Fruit fly (Drosophila melanogaster): ENCODE measurements around the gene CG13733.

CG13733 gene

dm6 chr3L:17458856-17459518, 19.7 kb downstream of the CG13733 start (continued):
- TF ChIP-seq trh (GFP tag; optimal IDR thresholded peaks at IDR 0.05) (no peak), CG17829 (tag; optimal IDR thresholded peaks at IDR 0.05) (peak; percentile 38), CG30403 (GFP tag; optimal IDR thresholded peaks at IDR 0.05) (peak; percentile 32), CG9727 (GFP tag; optimal IDR thresholded peaks at IDR 0.05) (peak; percentile 26), stwl (tag; optimal IDR thresholded peaks at IDR 0.05) (no peak), Sox102F (GFP tag; optimal IDR thresholded peaks at IDR 0.05) (peak; percentile 50), ac (GFP tag; optimal IDR thresholded peaks at IDR 0.05) (no peak), Dbx (GFP tag; IDR thresholded peaks at IDR 0.05) (peak; percentile 48; the same call in 1 of the 3 replicates), dimm (GFP tag; IDR thresholded peaks at IDR 0.05) (no peak), CG1024 (GFP tag; IDR thresholded peaks at IDR 0.05) (no peak), CG7963 (GFP tag; IDR thresholded peaks at IDR 0.05; ENCODE audit: partially characterized antibody) (no peak), Xbp1 (GFP tag; optimal IDR thresholded peaks at IDR 0.05) (peak; percentile 46), tgo (GFP tag; IDR thresholded peaks at IDR 0.05) (peak; percentile 19; the same call in 1 of the 3 replicates), Doc3 (GFP tag; IDR thresholded peaks at IDR 0.05; ENCODE audit: partially characterized antibody) (no peak), caup (GFP tag; optimal IDR thresholded peaks at IDR 0.05; ENCODE audit: severe bottlenecking) (peak; percentile 0), ken (GFP tag; IDR thresholded peaks at IDR 0.05) (no peak), Dek (tag; optimal IDR thresholded peaks at IDR 0.05) (no peak), sna (GFP tag; IDR thresholded peaks at IDR 0.05; ENCODE audit: partially characterized antibody) (no peak), lilli (GFP tag; optimal IDR thresholded peaks at IDR 0.05) (peak; percentile 28), CG15269 (tag; optimal IDR thresholded peaks at IDR 0.05) (peak; percentile 33), CoRest (tag; optimal IDR thresholded peaks at IDR 0.05) (peak; percentile 13), CG6765 (GFP tag; optimal IDR thresholded peaks at IDR 0.05) (no peak), lola (GFP tag; optimal IDR thresholded peaks at IDR 0.05) (peak in 1 of 3 experiments; percentile 40), sug (tag; optimal IDR thresholded peaks at IDR 0.05) (no peak), CG7556 (GFP tag; optimal IDR thresholded peaks at IDR 0.05) (peak; percentile 19), crp (GFP tag; optimal IDR thresholded peaks at IDR 0.05) (no peak), pan (optimal IDR thresholded peaks at IDR 0.05) (no peak), pan (GFP tag; optimal IDR thresholded peaks at IDR 0.05 in 1 of 2, IDR thresholded peaks at IDR 0.05 in 1 of 2) (no peak), CG11696 (GFP tag; IDR thresholded peaks at IDR 0.05) (0 out of 2 replicates have a peak, but pooled peaks have one; percentile 19), bab2 (GFP tag; optimal IDR thresholded peaks at IDR 0.05) (no peak), CG16813 (GFP tag; IDR thresholded peaks at IDR 0.05; ENCODE audit: partially characterized antibody) (no peak), D19A (tag; optimal IDR thresholded peaks at IDR 0.05) (peak; percentile 39), vvl (GFP tag; IDR thresholded peaks at IDR 0.05) (peak; percentile 58), tin (GFP tag; optimal IDR thresholded peaks at IDR 0.05) (peak; percentile 3), E2f1 (GFP tag; IDR thresholded peaks at IDR 0.05) (peak; percentile 42; the same call in 1 of the 2 replicates), CG14014 (GFP tag; IDR thresholded peaks at IDR 0.05) (0 out of 2 replicates have a peak, but pooled peaks have one; percentile 35), zfh1 (GFP tag; IDR thresholded peaks at IDR 0.05) (peak; percentile 63; the same call in 2 of the 3 replicates), CG43689 (GFP tag; IDR thresholded peaks at IDR 0.05) (no peak), stc (GFP tag; IDR thresholded peaks at IDR 0.05) (no peak), CG10267 (tag; optimal IDR thresholded peaks at IDR 0.05) (peak; percentile 27), CG1529 (GFP tag; optimal IDR thresholded peaks at IDR 0.05) (no peak), slbo (GFP tag; IDR thresholded peaks at IDR 0.05) (peak; percentile 44), bsh (GFP tag; optimal IDR thresholded peaks at IDR 0.05) (peak in 1 of 2 experiments; percentile 49), CG4820 (GFP tag; optimal IDR thresholded peaks at IDR 0.05) (no peak), cad (GFP tag; optimal IDR thresholded peaks at IDR 0.05) (no peak), dmrt99B (tag; optimal IDR thresholded peaks at IDR 0.05) (peak; percentile 48), CG6175 (GFP tag; IDR thresholded peaks at IDR 0.05) (no peak), btn (GFP tag; optimal IDR thresholded peaks at IDR 0.05) (no peak), Kr (GFP tag; optimal IDR thresholded peaks at IDR 0.05) (no peak)
